Worm (Caenorhabditis elegans) whole organism, L2 larva: ENCODE data around the gene ZK899.7.

Experiments used
- ama-1 ChIP-seq: fragments of 150-350 bp; optimal IDR thresholded peaks from 2 replicates; lab custom pipeline; 2018; ENCODE audit warnings: inconsistent platforms
- egl-27 ChIP-seq: sonication (generic microtip); optimal IDR thresholded peaks from 3 replicates; lab custom pipeline; 2017; ENCODE audit warnings: missing biosample characterization, missing genetic modification reagents, missing genetic modification characterization
- lsy-2 ChIP-seq, 2 experiments: fragments of 150-350 bp in 1 of 2; sonication (generic microtip) in 1 of 2; optimal IDR thresholded peaks; 2 replicates each; lab custom pipeline; 2014 to 2017; ENCODE audit warnings: missing biosample characterization in 2 of 2, missing genetic modification characterization in 2 of 2
- mab-5 ChIP-seq: fragments of 150-350 bp; optimal IDR thresholded peaks from 2 replicates; lab custom pipeline; 2014; ENCODE audit warnings: missing biosample characterization, missing genetic modification characterization
- nhr-11 ChIP-seq: fragments of 150-350 bp; optimal IDR thresholded peaks from 2 replicates; lab custom pipeline; 2014; ENCODE audit warnings: missing biosample characterization, missing genetic modification characterization
- nhr-21 ChIP-seq: fragments of 150-350 bp; optimal IDR thresholded peaks from 2 replicates; lab custom pipeline; 2014; ENCODE audit warnings: missing biosample characterization, missing genetic modification characterization
- sma-3 ChIP-seq: sonication (generic microtip); optimal IDR thresholded peaks from 2 replicates; lab custom pipeline; 2016; ENCODE audit warnings: missing genetic modification reagents, missing genetic modification characterization, missing compliant biosample characterization
- unc-39 ChIP-seq: fragments of 150-350 bp; optimal IDR thresholded peaks from 2 replicates; lab custom pipeline; 2014; ENCODE audit warnings: missing biosample characterization, missing genetic modification characterization

ce11 chrX:9449330-9449729 is at the start of gene ZK899.7:
- TF ChIP-seq mab-5 (tag; lab: Kevin White, UChicago) (no peak), sma-3 (GFP tag; lab: Kevin White, UChicago) (no peak), egl-27 (tag; lab: Kevin White, UChicago) (no peak), unc-39 (no peak), nhr-11 (tag; lab: Kevin White, UChicago) (no peak), ama-1 (lab: Kevin White, UChicago) (no peak), lsy-2 (tag; optimal IDR thresholded peaks at IDR 0.05; lab: Kevin White, UChicago) (no peak), nhr-21 (tag; lab: Kevin White, UChicago) (no peak)
